Fruit fly (Drosophila melanogaster) whole organism, embryonic: Measurements from ENCODE around the gene Glyat.
A peak's percentile ranks its signal among the peaks of the same experiment; 100 is the strongest.

Experiments used
- BEAF-32 ChIP-seq: fragments of 200-800 bp; sonication (Bioruptor generic); optimal IDR thresholded peaks from 3 replicates; lab custom pipeline; 2017; ENCODE audit warnings: missing biosample characterization, missing genetic modification characterization, mild to moderate bottlenecking, moderate library complexity, missing genetic modification reagents
- Bteb2 ChIP-seq: fragments of 200-800 bp; sonication (Bioruptor generic); optimal IDR thresholded peaks from 2 replicates; lab custom pipeline; 2016; ENCODE audit warnings: missing biosample characterization, missing genetic modification characterization
- CG10959 ChIP-seq: fragments of 200-800 bp; sonication (Bioruptor generic); IDR thresholded peaks from 2 replicates; pipeline ENCODE4 v1.3.6; 2022; ENCODE audit warnings: missing biosample characterization, missing genetic modification characterization
- CG11695 ChIP-seq: fragments of 200-800 bp; sonication (Bioruptor generic); IDR thresholded peaks from 3 replicates; pipeline ENCODE4 v1.3.6; 2022; ENCODE audit warnings: missing biosample characterization, missing genetic modification characterization
- CG12104 ChIP-seq: fragments of 200-800 bp; sonication (Bioruptor generic); optimal IDR thresholded peaks from 3 replicates; lab custom pipeline; 2016; ENCODE audit warnings: missing biosample characterization, missing genetic modification characterization
- CG13287 ChIP-seq: fragments of 200-800 bp; sonication (Bioruptor generic); IDR thresholded peaks from 2 replicates; pipeline ENCODE4 v1.3.6; 2022; ENCODE audit warnings: missing biosample characterization, missing genetic modification characterization; ENCODE audit not compliant: partially characterized antibody
- CG1603 ChIP-seq: fragments of 200-800 bp; sonication (Bioruptor generic); optimal IDR thresholded peaks from 2 replicates; lab custom pipeline; 2019; ENCODE audit warnings: missing biosample characterization, mild to moderate bottlenecking, missing genetic modification characterization, moderate library complexity
- CG18764 ChIP-seq: fragments of 200-800 bp; sonication (Bioruptor generic); optimal IDR thresholded peaks from 3 replicates; lab custom pipeline; 2016; ENCODE audit warnings: missing biosample characterization, missing genetic modification characterization
- CG2875 ChIP-seq: fragments of 200-800 bp; sonication (Bioruptor generic); optimal IDR thresholded peaks from 2 replicates; lab custom pipeline; 2017; ENCODE audit warnings: missing biosample characterization, mild to moderate bottlenecking, missing genetic modification characterization, missing genetic modification reagents
- CG31365 ChIP-seq: fragments of 200-800 bp; sonication (Bioruptor generic); optimal IDR thresholded peaks from 2 replicates; lab custom pipeline; 2018; ENCODE audit warnings: missing biosample characterization, mild to moderate bottlenecking, missing genetic modification characterization
- CG33557 ChIP-seq: fragments of 200-800 bp; sonication (Bioruptor generic); optimal IDR thresholded peaks from 2 replicates; lab custom pipeline; 2019; ENCODE audit warnings: missing biosample characterization, mild to moderate bottlenecking, missing genetic modification characterization, moderate library complexity
- CG34224 ChIP-seq: fragments of 200-800 bp; sonication (Bioruptor generic); IDR thresholded peaks from 3 replicates; pipeline ENCODE4 v1.3.6; 2022; ENCODE audit warnings: missing biosample characterization, missing genetic modification characterization; ENCODE audit not compliant: partially characterized antibody
- CG3847 ChIP-seq: fragments of 200-800 bp; sonication (Bioruptor generic); IDR thresholded peaks from 2 replicates; pipeline ENCODE4 v1.3.6; 2022; ENCODE audit warnings: missing biosample characterization, missing genetic modification characterization
- CG4854 ChIP-seq: fragments of 200-800 bp; sonication (Bioruptor generic); optimal IDR thresholded peaks from 2 replicates; lab custom pipeline; 2016; ENCODE audit warnings: missing biosample characterization, missing genetic modification characterization, inconsistent platforms
- CG6175 ChIP-seq: fragments of 200-800 bp; sonication (Bioruptor generic); IDR thresholded peaks from 3 replicates; pipeline ENCODE4 v1.3.6; 2022; ENCODE audit warnings: missing biosample characterization, missing genetic modification characterization
- CG6791 ChIP-seq: fragments of 200-800 bp; sonication (Bioruptor generic); IDR thresholded peaks from 3 replicates; pipeline ENCODE4 v1.3.6; 2022; ENCODE audit warnings: missing biosample characterization, missing genetic modification characterization; ENCODE audit not compliant: partially characterized antibody
- CG7372 ChIP-seq: fragments of 200-800 bp; sonication (Bioruptor generic); IDR thresholded peaks from 2 replicates; pipeline ENCODE4 v1.3.6; 2022; ENCODE audit warnings: missing biosample characterization, missing genetic modification characterization
- CG8281 ChIP-seq: fragments of 200-800 bp; sonication (Bioruptor generic); optimal IDR thresholded peaks from 2 replicates; lab custom pipeline; 2018; ENCODE audit warnings: missing biosample characterization, mild to moderate bottlenecking, missing genetic modification characterization, moderate library complexity
- CG8924 ChIP-seq: fragments of 200-800 bp; optimal IDR thresholded peaks from 3 replicates; lab custom pipeline; 2019; ENCODE audit warnings: missing biosample characterization, mild to moderate bottlenecking, missing genetic modification characterization, moderate library complexity
- Dek ChIP-seq: fragments of 200-800 bp; sonication (Bioruptor generic); optimal IDR thresholded peaks from 3 replicates; lab custom pipeline; 2019; ENCODE audit warnings: missing biosample characterization, mild to moderate bottlenecking, missing genetic modification characterization, moderate library complexity
- Dp ChIP-seq: fragments of 200-800 bp; sonication (Bioruptor generic); optimal IDR thresholded peaks from 2 replicates; lab custom pipeline; 2018; ENCODE audit warnings: missing biosample characterization, mild to moderate bottlenecking, missing genetic modification characterization, moderate library complexity
- E2f2 ChIP-seq: fragments of 200-800 bp; sonication (Bioruptor generic); IDR thresholded peaks from 2 replicates; pipeline ENCODE4 v1.3.6; 2022; ENCODE audit warnings: missing biosample characterization, missing genetic modification characterization
- Ets65A ChIP-seq: fragments of 200-800 bp; sonication (Bioruptor generic); peaks from one replicate; lab custom pipeline; 2016; ENCODE audit warnings: missing biosample characterization, missing genetic modification characterization
- Gug ChIP-seq: fragments of 200-800 bp; sonication (Bioruptor generic); IDR thresholded peaks from 4 replicates; pipeline ENCODE4 v1.3.6; 2022; ENCODE audit warnings: missing biosample characterization, missing genetic modification characterization
- MESR4 ChIP-seq: fragments of 200-800 bp; sonication (Bioruptor generic); optimal IDR thresholded peaks from 2 replicates; lab custom pipeline; 2018; ENCODE audit warnings: missing biosample characterization, mild to moderate bottlenecking, missing genetic modification characterization, moderate library complexity
- MTF-1 ChIP-seq: fragments of 200-800 bp; sonication (Bioruptor generic); optimal IDR thresholded peaks from 2 replicates; lab custom pipeline; 2018; ENCODE audit warnings: missing biosample characterization, mild to moderate bottlenecking, missing genetic modification characterization, borderline replicate concordance
- NC2β ChIP-seq: fragments of 200-800 bp; sonication (Bioruptor generic); optimal IDR thresholded peaks from 2 replicates; lab custom pipeline; 2016; ENCODE audit warnings: missing biosample characterization, missing genetic modification characterization
- NFAT ChIP-seq: fragments of 200-800 bp; sonication (Bioruptor generic); IDR thresholded peaks from 2 replicates; pipeline ENCODE4 v1.3.6; 2022; ENCODE audit warnings: missing biosample characterization, missing genetic modification characterization
- Neu2 ChIP-seq: fragments of 200-800 bp; sonication (Bioruptor generic); optimal IDR thresholded peaks from 3 replicates; lab custom pipeline; 2016; ENCODE audit warnings: missing biosample characterization, missing genetic modification characterization, borderline replicate concordance
- Usf ChIP-seq: fragments of 200-800 bp; sonication (Bioruptor generic); optimal IDR thresholded peaks from 2 replicates; lab custom pipeline; 2017; ENCODE audit warnings: missing genotype, missing biosample characterization, missing genetic modification characterization
- amos ChIP-seq: fragments of 200-800 bp; sonication (Bioruptor generic); IDR thresholded peaks from 2 replicates; pipeline ENCODE4 v1.3.6; 2022; ENCODE audit warnings: missing biosample characterization, missing genetic modification characterization; ENCODE audit not compliant: partially characterized antibody
- bbx ChIP-seq: fragments of 200-800 bp; sonication (Bioruptor generic); IDR thresholded peaks from 2 replicates; pipeline ENCODE4 v1.3.6; 2022; ENCODE audit warnings: missing biosample characterization, missing genetic modification characterization; ENCODE audit not compliant: partially characterized antibody
- cad ChIP-seq: fragments of >200 bp; optimal IDR thresholded peaks from 2 replicates; lab custom pipeline; 2017; ENCODE audit warnings: missing biosample characterization, missing genetic modification characterization
- gfzf ChIP-seq: fragments of 200-800 bp; sonication (Bioruptor generic); optimal IDR thresholded peaks from 2 replicates; lab custom pipeline; 2016; ENCODE audit warnings: missing biosample characterization, mild to moderate bottlenecking, missing genetic modification characterization, moderate library complexity
- gsb ChIP-seq: fragments of 200-800 bp; sonication (Bioruptor generic); IDR thresholded peaks from 2 replicates; pipeline ENCODE4 v1.3.6; 2022; ENCODE audit warnings: missing biosample characterization, missing genetic modification characterization
- hbn ChIP-seq: fragments of 200-800 bp; sonication (Bioruptor generic); IDR thresholded peaks from 2 replicates; pipeline ENCODE4 v1.3.6; 2022; ENCODE audit warnings: missing biosample characterization, missing genetic modification characterization; ENCODE audit not compliant: partially characterized antibody
- hkb ChIP-seq, 2 experiments: fragments of 200-800 bp in 1 of 2; fragments of >200 bp in 1 of 2; sonication (Bioruptor generic) in 1 of 2; IDR thresholded peaks in 1 of 2; optimal IDR thresholded peaks in 1 of 2; 2 replicates each; pipeline versions ENCODE4 v1.3.6 to Lab custom; 2017 to 2022; ENCODE audit warnings: missing biosample characterization in 1 of 2, missing genetic modification characterization in 1 of 2
- lbe ChIP-seq: fragments of 200-800 bp; sonication (Bioruptor generic); optimal IDR thresholded peaks from 2 replicates; lab custom pipeline; 2016; ENCODE audit warnings: missing biosample characterization, mild to moderate bottlenecking, missing genetic modification characterization
- prd ChIP-seq, 3 experiments: fragments of >200 bp in 2 of 3; fragments of 200-800 bp in 1 of 3; sonication (Bioruptor generic) in 1 of 3; optimal IDR thresholded peaks in 2 of 3; IDR thresholded peaks in 1 of 3; 2 replicates in 2 of 3; 3 replicates in 1 of 3; pipeline versions ENCODE4 v1.3.6 to Lab custom; 2017 to 2022; ENCODE audit warnings: missing biosample characterization in 1 of 3, missing genetic modification characterization in 1 of 3
- pzg ChIP-seq: fragments of 200-800 bp; sonication (Bioruptor generic); optimal IDR thresholded peaks from 3 replicates; lab custom pipeline; 2018; ENCODE audit warnings: missing biosample characterization, mild to moderate bottlenecking, missing genetic modification characterization, moderate library complexity
- scrt ChIP-seq: fragments of 200-800 bp; sonication (Bioruptor generic); optimal IDR thresholded peaks from 2 replicates; lab custom pipeline; 2018; ENCODE audit warnings: missing biosample characterization, mild to moderate bottlenecking, missing genetic modification characterization, moderate library complexity
- sd ChIP-seq: fragments of 200-800 bp; sonication (Bioruptor generic); optimal IDR thresholded peaks from 3 replicates; lab custom pipeline; 2018; ENCODE audit warnings: missing biosample characterization, mild to moderate bottlenecking, missing genetic modification characterization, moderate library complexity
- sens ChIP-seq: fragments of 200-800 bp; sonication (Bioruptor generic); peaks from one replicate; lab custom pipeline; 2016; ENCODE audit warnings: missing biosample characterization, missing genetic modification characterization
- sob ChIP-seq: fragments of 200-800 bp; sonication (Bioruptor generic); IDR thresholded peaks from 2 replicates; pipeline ENCODE4 v1.3.6; 2022; ENCODE audit warnings: missing biosample characterization, missing genetic modification characterization
- stc ChIP-seq: fragments of 200-800 bp; sonication (Bioruptor generic); IDR thresholded peaks from 2 replicates; pipeline ENCODE4 v1.3.6; 2022; ENCODE audit warnings: missing biosample characterization, missing genetic modification characterization
- stwl ChIP-seq: fragments of 200-800 bp; sonication (Bioruptor generic); optimal IDR thresholded peaks from 3 replicates; lab custom pipeline; 2018; ENCODE audit warnings: missing biosample characterization, mild to moderate bottlenecking, missing genetic modification characterization, moderate library complexity
- tap ChIP-seq: fragments of 200-800 bp; optimal IDR thresholded peaks from 3 replicates; lab custom pipeline; 2019; ENCODE audit warnings: missing biosample characterization, mild to moderate bottlenecking, missing genetic modification characterization, moderate library complexity
- vfl ChIP-seq: fragments of 200-800 bp; sonication (Bioruptor generic); optimal IDR thresholded peaks from 2 replicates; lab custom pipeline; 2016; ENCODE audit warnings: missing biosample characterization, missing genetic modification characterization
- vnd ChIP-seq: fragments of 200-800 bp; sonication (Bioruptor generic); IDR thresholded peaks from 3 replicates; pipeline ENCODE4 v1.3.6; 2022; ENCODE audit warnings: missing biosample characterization, missing genetic modification characterization; ENCODE audit not compliant: partially characterized antibody

Glyat gene

dm6 chr2L:8040872-8041271, 30.4 kb upstream of the Glyat start, which contains the start of gene CCDC53 (continued):
- peak; percentile 14 for TF ChIP-seq CG1603 (tag; lab: Kevin White, UChicago)
- TF ChIP-seq Dek (tag; lab: Kevin White, UChicago): no peak
- TF ChIP-seq hbn (GFP tag; lab: Robert Waterston, UW): peak; percentile 33; the same call in 1 of the 2 replicates
- TF ChIP-seq CG13287 (GFP tag; lab: Robert Waterston, UW): peak; percentile 33; the same call in 1 of the 2 replicates
- no peak for TF ChIP-seq NFAT (GFP tag; lab: Robert Waterston, UW)
- no peak for TF ChIP-seq CG8281 (tag; lab: Kevin White, UChicago)
- TF ChIP-seq CG11695: no peak
- no peak for TF ChIP-seq vnd (GFP tag; lab: Robert Waterston, UW)
- TF ChIP-seq stc: no peak
- TF ChIP-seq sd (tag; lab: Kevin White, UChicago): no peak
- peak; percentile 34 for TF ChIP-seq BEAF-32
- TF ChIP-seq sens (GFP tag; lab: Kevin White, UChicago): no peak
- TF ChIP-seq CG3847 (GFP tag; lab: Robert Waterston, UW): 0 out of 2 replicates have a peak, but pooled peaks have one; percentile 33
- TF ChIP-seq tap (tag; lab: Kevin White, UChicago): no peak
- peak; percentile 93 for TF ChIP-seq E2f2 (GFP tag; lab: Robert Waterston, UW)
- no peak; the same call in 1 of the 2 replicates for TF ChIP-seq amos (GFP tag; lab: Robert Waterston, UW)
- no peak for TF ChIP-seq CG8924 (tag; lab: Kevin White, UChicago)
- peak; percentile 71 for TF ChIP-seq pzg (GFP tag; lab: Kevin White, UChicago)
- peak; percentile 31 for TF ChIP-seq MESR4 (GFP tag; lab: Kevin White, UChicago)
- peak; percentile 82 for TF ChIP-seq gfzf (GFP tag; lab: Kevin White, UChicago)
- TF ChIP-seq Dp (GFP tag; lab: Kevin White, UChicago): peak; percentile 92
- TF ChIP-seq CG34224 (GFP tag; lab: Robert Waterston, UW): peak; percentile 21; the same call in 1 of the 3 replicates
- TF ChIP-seq Ets65A (GFP tag; lab: Kevin White, UChicago): no peak
- TF ChIP-seq stwl: peak; percentile 29
- TF ChIP-seq Usf: no peak
- TF ChIP-seq bbx (GFP tag; lab: Robert Waterston, UW): peak; percentile 11; the same call in 1 of the 2 replicates
- TF ChIP-seq lbe (GFP tag; lab: Kevin White, UChicago): peak; percentile 19
- TF ChIP-seq CG4854 (GFP tag; lab: Kevin White, UChicago): no peak
- TF ChIP-seq CG6175 (GFP tag; lab: Robert Waterston, UW): no peak
- TF ChIP-seq MTF-1 (GFP tag; lab: Kevin White, UChicago): no peak
- no peak for TF ChIP-seq Neu2
- TF ChIP-seq Bteb2: no peak
- no peak for TF ChIP-seq CG2875 (GFP tag; lab: Kevin White, UChicago)
- TF ChIP-seq prd (optimal IDR thresholded peaks at IDR 0.05; lab: Kevin White, UChicago): no peak
- TF ChIP-seq prd (GFP tag; IDR thresholded peaks at IDR 0.05; lab: Robert Waterston, UW): no peak
- no peak for TF ChIP-seq scrt (GFP tag; lab: Kevin White, UChicago)
- no peak for TF ChIP-seq Gug (GFP tag; lab: Robert Waterston, UW)
- TF ChIP-seq CG7372: no peak
- TF ChIP-seq CG33557 (GFP tag; lab: Kevin White, UChicago): no peak
- no peak for TF ChIP-seq NC2β (GFP tag; lab: Kevin White, UChicago)
- TF ChIP-seq cad: no peak
- no peak for TF ChIP-seq CG31365 (tag; lab: Kevin White, UChicago)
- no peak for TF ChIP-seq sob (GFP tag; lab: Robert Waterston, UW)
- no peak for TF ChIP-seq vfl (GFP tag; lab: Kevin White, UChicago)
- TF ChIP-seq CG18764 (GFP tag; lab: Kevin White, UChicago): no peak
- 0 out of 3 replicates have a peak, but pooled peaks have one; percentile 19 for TF ChIP-seq CG6791 (GFP tag; lab: Robert Waterston, UW)
- TF ChIP-seq hkb (optimal IDR thresholded peaks at IDR 0.05; lab: Kevin White, UChicago): no peak
- TF ChIP-seq hkb (GFP tag; IDR thresholded peaks at IDR 0.05; lab: Robert Waterston, UW): peak; percentile 32; the same call in 1 of the 2 replicates
- TF ChIP-seq gsb: no peak
- no peak for TF ChIP-seq CG12104 (GFP tag; lab: Kevin White, UChicago)
- TF ChIP-seq CG10959 (GFP tag; lab: Robert Waterston, UW): no peak
